Worm (Caenorhabditis elegans) whole organism, late embryonic: ENCODE data around the gene gmpr-1.
A peak's percentile ranks its signal among the peaks of the same experiment; 100 is the strongest.

Experiments used
- C38D4.7 ChIP-seq: fragments of 200-800 bp; sonication (Bioruptor generic); optimal IDR thresholded peaks from 2 replicates; lab custom pipeline; 2018; ENCODE audit warnings: mild to moderate bottlenecking, missing genetic modification characterization, moderate library complexity, missing compliant biosample characterization
- F13H6.1 ChIP-seq: sonication (generic microtip); optimal IDR thresholded peaks from 2 replicates; lab custom pipeline; 2016; ENCODE audit warnings: missing genetic modification characterization, missing compliant biosample characterization
- ahr-1 ChIP-seq: sonication (generic microtip); optimal IDR thresholded peaks from 2 replicates; lab custom pipeline; 2016; ENCODE audit warnings: missing genetic modification characterization, missing compliant biosample characterization
- ceh-18 ChIP-seq: sonication (generic microtip); optimal IDR thresholded peaks from 2 replicates; lab custom pipeline; 2016; ENCODE audit warnings: missing genetic modification characterization, missing compliant biosample characterization
- ceh-19 ChIP-seq: fragments of 200-800 bp; sonication (Bioruptor generic); optimal IDR thresholded peaks from 2 replicates; lab custom pipeline; 2018; ENCODE audit warnings: mild to moderate bottlenecking, missing genetic modification characterization, missing compliant biosample characterization
- ceh-2 ChIP-seq: sonication (generic microtip); optimal IDR thresholded peaks from 2 replicates; lab custom pipeline; 2016; ENCODE audit warnings: missing genotype, missing genetic modification characterization, missing compliant biosample characterization
- ceh-24 ChIP-seq: sonication (generic microtip); optimal IDR thresholded peaks from 2 replicates; lab custom pipeline; 2016; ENCODE audit warnings: mild to moderate bottlenecking, missing genetic modification characterization, missing compliant biosample characterization
- ceh-45 ChIP-seq: fragments of 200-800 bp; sonication (Bioruptor generic); IDR thresholded peaks from 2 replicates; pipeline ENCODE4 v1.3.6; 2022; ENCODE audit warnings: missing genetic modification reagents, missing genetic modification characterization, missing compliant biosample characterization
- dmd-4 ChIP-seq: sonication (generic microtip); optimal IDR thresholded peaks from 2 replicates; lab custom pipeline; 2016; ENCODE audit warnings: borderline replicate concordance, missing genetic modification characterization, missing compliant biosample characterization
- ets-4 ChIP-seq: sonication (generic microtip); optimal IDR thresholded peaks from 2 replicates; lab custom pipeline; 2016; ENCODE audit warnings: missing genetic modification characterization, missing compliant biosample characterization
- eyg-1 ChIP-seq: sonication (generic microtip); optimal IDR thresholded peaks from 2 replicates; lab custom pipeline; 2016; ENCODE audit warnings: missing genotype, missing genetic modification characterization, missing compliant biosample characterization
- fkh-10 ChIP-seq: fragments of 150-350 bp; optimal IDR thresholded peaks from 2 replicates; lab custom pipeline; 2014; ENCODE audit warnings: missing biosample characterization, missing genetic modification reagents, missing genetic modification characterization
- hlh-8 ChIP-seq: sonication (generic microtip); optimal IDR thresholded peaks from 2 replicates; lab custom pipeline; 2016; ENCODE audit warnings: missing genotype, missing genetic modification characterization, missing compliant biosample characterization
- lim-6 ChIP-seq: sonication (generic microtip); optimal IDR thresholded peaks from 2 replicates; lab custom pipeline; 2016; ENCODE audit warnings: missing genetic modification characterization, missing compliant biosample characterization
- lin-11 ChIP-seq: fragments of 200-800 bp; sonication (Bioruptor generic); optimal IDR thresholded peaks from 2 replicates; lab custom pipeline; 2018; ENCODE audit warnings: mild to moderate bottlenecking, missing genetic modification characterization, missing compliant biosample characterization
- mec-3 ChIP-seq: sonication (generic microtip); optimal IDR thresholded peaks from 2 replicates; lab custom pipeline; 2016; ENCODE audit warnings: borderline replicate concordance, missing genetic modification characterization, missing compliant biosample characterization
- nfya-1 ChIP-seq: sonication (generic microtip); optimal IDR thresholded peaks from 2 replicates; lab custom pipeline; 2017; ENCODE audit warnings: missing genetic modification characterization, mild to moderate bottlenecking, missing compliant biosample characterization, antibody characterized with exemption, moderate library complexity
- nhr-232 ChIP-seq: sonication (generic microtip); optimal IDR thresholded peaks from 2 replicates; lab custom pipeline; 2016; ENCODE audit warnings: missing genetic modification characterization, missing compliant biosample characterization
- npax-4 ChIP-seq: sonication (generic microtip); optimal IDR thresholded peaks from 2 replicates; lab custom pipeline; 2016; ENCODE audit warnings: missing genetic modification characterization, missing compliant biosample characterization
- odd-2 ChIP-seq: sonication (generic microtip); optimal IDR thresholded peaks from 2 replicates; lab custom pipeline; 2017; ENCODE audit warnings: antibody characterized with exemption, mild to moderate bottlenecking, missing genetic modification characterization, missing compliant biosample characterization
- pat-9 ChIP-seq: fragments of 200-800 bp; sonication (Bioruptor generic); optimal IDR thresholded peaks from 2 replicates; lab custom pipeline; 2018; ENCODE audit warnings: mild to moderate bottlenecking, missing genetic modification characterization, moderate library complexity, missing compliant biosample characterization
- pax-1 ChIP-seq: fragments of 150-350 bp; optimal IDR thresholded peaks from 2 replicates; lab custom pipeline; 2014; ENCODE audit warnings: missing biosample characterization, missing genetic modification characterization
- pha-2 ChIP-seq: sonication (generic microtip); optimal IDR thresholded peaks from 2 replicates; lab custom pipeline; 2017; ENCODE audit warnings: mild to moderate bottlenecking, missing genetic modification characterization, missing compliant biosample characterization
- pha-4 ChIP-seq: fragments of 150-350 bp; optimal IDR thresholded peaks from 2 replicates; lab custom pipeline; 2018; ENCODE audit warnings: missing biosample characterization, missing genetic modification reagents, missing genetic modification characterization
- pqm-1 ChIP-seq: sonication (generic microtip); optimal IDR thresholded peaks from 2 replicates; lab custom pipeline; 2016; ENCODE audit warnings: missing genetic modification characterization, missing compliant biosample characterization
- ref-2 ChIP-seq: sonication (generic microtip); optimal IDR thresholded peaks from 2 replicates; lab custom pipeline; 2016; ENCODE audit warnings: missing genetic modification characterization, missing compliant biosample characterization
- sdc-2 ChIP-seq: sonication (generic microtip); optimal IDR thresholded peaks from 2 replicates; lab custom pipeline; 2016; ENCODE audit warnings: missing genotype, missing genetic modification characterization, missing compliant biosample characterization
- sox-4 ChIP-seq: sonication (generic microtip); optimal IDR thresholded peaks from 2 replicates; lab custom pipeline; 2017; ENCODE audit warnings: mild to moderate bottlenecking, missing genetic modification characterization, inconsistent platforms, missing compliant biosample characterization
- syd-9 ChIP-seq: sonication (generic microtip); optimal IDR thresholded peaks from 2 replicates; lab custom pipeline; 2016; ENCODE audit warnings: mild to moderate bottlenecking, missing genetic modification characterization, moderate library complexity, missing compliant biosample characterization
- unc-3 ChIP-seq, 2 experiments: fragments of 200-800 bp in 1 of 2; sonication (Bioruptor generic) in 1 of 2; sonication (generic microtip) in 1 of 2; conservative IDR thresholded peaks in 1 of 2; optimal IDR thresholded peaks in 1 of 2; 2 replicates each; pipeline versions ENCODE4 v1.3.6 to Lab custom; 2016 to 2022; ENCODE audit warnings: missing compliant biosample characterization in 2 of 2, missing genetic modification characterization in 2 of 2, missing genetic modification reagents in 1 of 2
- unc-42 ChIP-seq: sonication (generic microtip); optimal IDR thresholded peaks from 2 replicates; lab custom pipeline; 2016; ENCODE audit warnings: missing genotype, missing genetic modification characterization, missing compliant biosample characterization
- unc-55 ChIP-seq: sonication (generic microtip); optimal IDR thresholded peaks from 2 replicates; lab custom pipeline; 2017; ENCODE audit warnings: missing biosample characterization, missing genetic modification reagents, missing genetic modification characterization
- unc-86 ChIP-seq: sonication (generic microtip); optimal IDR thresholded peaks from 2 replicates; lab custom pipeline; 2016; ENCODE audit warnings: missing genetic modification characterization, missing compliant biosample characterization
- zip-5 ChIP-seq: sonication (generic microtip); optimal IDR thresholded peaks from 2 replicates; lab custom pipeline; 2016; ENCODE audit warnings: missing genetic modification characterization, missing compliant biosample characterization

Gene gmpr-1

DNA sequence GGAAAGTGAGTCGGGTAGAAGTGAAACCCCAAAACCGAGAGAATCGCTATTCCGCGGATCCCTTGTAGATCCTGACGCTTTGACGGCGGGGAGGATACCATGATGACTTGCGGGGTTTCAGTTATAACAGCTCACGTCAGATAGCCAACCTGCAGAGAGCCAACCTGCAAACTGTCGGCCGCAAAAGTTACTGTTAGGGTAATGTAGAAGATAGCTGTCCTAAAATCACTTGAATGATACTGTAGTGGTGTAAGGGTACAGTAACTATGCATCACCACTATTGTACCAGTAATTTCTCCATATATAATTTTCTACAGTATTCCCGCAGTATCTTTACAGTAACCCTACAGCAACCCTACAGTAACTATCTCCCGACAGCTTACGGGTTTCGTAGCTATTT is 38.7 kb downstream of the gmpr-1 start, which contains the start of gene oac-12:
oac-12 (minus strand) TSS at position 101 of the 400 bp plus-strand sequence.
- TF ChIP-seq dmd-4 (tag; lab: Kevin White, UChicago), result no peak

DNA sequence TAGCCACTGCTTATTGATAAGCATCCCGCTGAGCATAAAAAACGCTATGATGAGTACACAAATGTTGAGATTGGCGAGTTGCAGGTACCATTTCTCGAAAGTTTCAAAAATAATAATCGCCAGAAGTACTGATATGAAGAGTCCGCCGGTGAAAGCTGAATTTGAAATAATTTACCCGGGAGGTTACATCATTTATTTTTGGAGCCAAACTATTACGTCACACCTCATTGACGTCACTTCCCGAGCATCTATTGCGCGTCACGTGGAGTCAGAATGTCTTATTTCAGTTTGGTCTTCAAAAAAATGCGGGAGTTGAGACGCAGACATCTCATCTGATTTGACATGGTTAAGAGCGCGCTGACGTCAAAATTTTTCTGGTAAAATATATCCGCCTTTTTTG is 40.4 kb downstream of the gmpr-1 start:
- TF ChIP-seq hlh-8 (tag; lab: Kevin White, UChicago) (no peak), mec-3 (tag; lab: Kevin White, UChicago) (no peak), ceh-45 (no peak), ceh-19 (GFP tag; lab: Kevin White, UChicago) (no peak), lin-11 (tag; lab: Kevin White, UChicago) (no peak), pax-1 (tag; lab: Kevin White, UChicago) (no peak), nfya-1 (no peak), npax-4 (tag; lab: Kevin White, UChicago) (no peak), unc-86 (no peak), fkh-10 (no peak), sdc-2 (no peak), C38D4.7 (no peak), ets-4 (tag; lab: Kevin White, UChicago) (no peak), unc-3 (GFP tag; conservative IDR thresholded peaks at IDR 0.05; lab: Robert Waterston, UW) (no peak), unc-3 (tag; optimal IDR thresholded peaks at IDR 0.05; lab: Kevin White, UChicago) (no peak), F13H6.1 (tag; lab: Kevin White, UChicago) (no peak), ceh-18 (tag; lab: Kevin White, UChicago) (no peak), pat-9 (tag; lab: Kevin White, UChicago) (no peak)

DNA sequence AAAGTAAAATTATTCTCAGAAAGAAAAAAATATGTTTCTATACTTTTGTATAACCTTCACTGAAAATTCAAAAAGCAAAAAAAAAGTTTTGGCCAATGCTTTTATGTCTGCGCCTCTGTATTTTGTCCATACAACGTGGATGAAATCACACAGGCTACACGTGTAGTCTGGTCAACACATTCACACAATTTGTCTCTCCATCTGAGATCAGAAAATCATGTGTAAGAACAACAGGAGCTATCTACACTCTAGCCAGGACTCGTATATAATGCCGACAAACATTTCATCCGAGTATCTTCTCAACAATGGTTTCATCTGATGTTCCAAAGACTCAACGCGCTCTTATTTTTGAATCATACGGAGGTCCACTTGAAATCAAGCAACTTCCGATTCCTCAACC is 44.3 kb downstream of the gmpr-1 start, which contains the start of gene D2063.1:
D2063.1 (plus strand) TSS at position 281 of the 400 bp plus-strand sequence.
- no peak for TF ChIP-seq pha-2
- peak; percentile 49 for TF ChIP-seq unc-55
- TF ChIP-seq, all 69 proteins: peak for 1

DNA sequence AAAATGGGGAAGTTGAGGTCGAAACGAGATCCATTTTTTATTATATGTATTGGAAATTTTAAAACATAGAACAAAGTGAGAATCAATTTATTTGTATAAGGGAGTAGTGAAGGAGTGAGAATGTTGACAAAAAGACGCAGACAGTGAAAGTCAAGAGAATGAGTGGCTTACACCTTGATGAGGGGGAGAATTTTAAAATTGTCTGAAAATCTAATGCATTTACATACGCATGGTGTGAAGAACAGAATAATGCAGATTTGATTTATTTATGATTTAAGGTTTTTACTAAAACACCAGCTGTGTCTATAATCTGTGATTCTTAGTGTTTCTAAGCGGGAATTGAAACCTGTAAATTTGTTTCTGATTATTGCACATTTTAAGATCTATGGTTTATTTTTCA is 45.8 kb downstream of the gmpr-1 start, which contains the start of gene nhr-125:
nhr-125 (minus strand) TSS at position 101 of the 400 bp plus-strand sequence.
- no peak for TF ChIP-seq sox-4 (tag; lab: Kevin White, UChicago)
- TF ChIP-seq syd-9 (tag; lab: Kevin White, UChicago), result no peak
- TF ChIP-seq unc-42 (tag; lab: Kevin White, UChicago), result no peak
- TF ChIP-seq dmd-4 (tag; lab: Kevin White, UChicago), result no peak
- TF ChIP-seq sdc-2, result no peak
- no peak for TF ChIP-seq odd-2
- no peak for TF ChIP-seq ceh-19 (GFP tag; lab: Kevin White, UChicago)
- TF ChIP-seq ceh-2 (tag; lab: Kevin White, UChicago), result no peak
- TF ChIP-seq pha-4 (tag; lab: Kevin White, UChicago), result no peak

DNA sequence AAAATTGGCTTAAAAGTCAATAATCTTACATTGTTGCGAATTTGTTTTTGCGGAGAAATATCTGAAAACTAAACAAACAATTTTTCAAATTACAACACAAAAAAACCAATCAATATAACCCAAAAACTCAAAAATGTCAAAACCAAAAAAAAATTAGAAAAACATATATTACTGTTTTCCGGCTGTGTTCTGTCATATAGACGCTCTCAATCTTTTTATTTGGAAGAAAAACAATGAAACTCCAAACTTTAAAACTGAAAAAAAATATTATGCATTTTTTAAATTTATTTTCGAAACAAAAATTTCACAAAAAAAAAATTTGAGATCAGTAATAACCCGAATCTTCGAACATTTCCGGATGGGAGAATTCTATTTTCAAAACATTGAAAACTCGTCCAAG is 48.5 kb downstream of the gmpr-1 start, which contains the start of gene R02D1.2:
R02D1.2 (minus strand) TSS at position 101 of the 400 bp plus-strand sequence.
- TF ChIP-seq ets-4 (tag; lab: Kevin White, UChicago) (no peak), nhr-232 (no peak), lim-6 (tag; lab: Kevin White, UChicago) (no peak), hlh-8 (tag; lab: Kevin White, UChicago) (no peak), eyg-1 (tag; lab: Kevin White, UChicago) (no peak), pha-4 (tag; lab: Kevin White, UChicago) (no peak), ref-2 (no peak), fkh-10 (no peak)

DNA sequence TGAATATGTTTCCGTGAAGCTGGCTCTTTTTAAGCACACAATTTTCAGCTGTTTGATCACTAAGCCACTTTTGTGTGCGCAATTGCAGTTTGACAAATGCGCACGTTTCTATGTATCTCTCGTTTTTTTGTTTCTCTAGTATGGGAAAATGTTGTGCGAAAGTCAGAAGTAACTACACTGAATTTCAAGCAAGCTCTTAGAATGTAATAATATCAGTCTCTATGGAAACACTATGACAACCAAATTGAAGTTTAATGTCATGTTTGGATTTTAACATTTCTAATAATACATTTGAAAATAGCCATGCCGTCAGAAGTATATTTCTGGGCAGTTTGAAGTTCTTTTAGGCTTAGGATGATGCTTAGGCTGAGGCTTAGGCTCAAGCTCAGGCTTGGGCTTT is 51.3 kb downstream of the gmpr-1 start, which contains the start of gene ZC132.9:
ZC132.9 (minus strand) TSS at position 101 of the 400 bp plus-strand sequence.
- TF ChIP-seq ahr-1 (tag; lab: Kevin White, UChicago) (no peak), pqm-1 (no peak), sox-4 (tag; lab: Kevin White, UChicago) (no peak), ceh-24 (no peak), zip-5 (tag; lab: Kevin White, UChicago) (no peak)
- TF ChIP-seq, all 69 proteins: peak for 0
